Worm (Caenorhabditis elegans): ENCODE results near the gene ddx-17.

DNA sequence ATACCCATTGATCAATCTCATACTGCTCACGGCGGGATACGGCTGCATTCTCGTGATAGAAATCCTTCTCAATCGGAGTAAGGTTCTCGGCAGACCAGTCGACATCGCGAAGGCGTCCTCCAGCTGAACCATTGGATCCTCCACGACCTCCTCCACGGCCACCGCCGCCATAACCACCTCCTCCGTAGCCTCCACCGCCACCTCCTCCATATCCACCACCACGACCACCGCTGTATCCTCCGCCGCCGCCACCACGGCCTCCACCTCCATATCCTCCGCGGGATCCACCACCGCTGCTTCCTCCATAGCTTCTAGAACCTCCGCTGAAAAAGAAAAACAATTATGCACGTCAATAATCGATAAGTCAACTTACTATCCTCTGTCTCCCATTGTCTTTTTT lies 425 bp downstream of the ddx-17 start:
- no peak for TF ChIP-seq egl-44 (GFP tag; IDR thresholded peaks at IDR 0.05)
- TF ChIP-seq nhr-90 (tag; optimal IDR thresholded peaks at IDR 0.05) = no peak
- no peak for TF ChIP-seq unc-62 (GFP tag; optimal IDR thresholded peaks at IDR 0.05)
- TF ChIP-seq F22D6.2 (tag; optimal IDR thresholded peaks at IDR 0.05) = no peak
- no peak for TF ChIP-seq snpc-4 (GFP tag; optimal IDR thresholded peaks at IDR 0.05)
- no peak for TF ChIP-seq snpc-4 (tag; optimal IDR thresholded peaks at IDR 0.05)
- TF ChIP-seq fkh-3 (tag; optimal IDR thresholded peaks at IDR 0.05) = no peak
- TF ChIP-seq F57C9.4 (tag; optimal IDR thresholded peaks at IDR 0.05) = no peak
- no peak for TF ChIP-seq madf-3 (GFP tag; IDR thresholded peaks at IDR 0.05)

Measured in whole organism, young adult.